Worm (Caenorhabditis elegans) whole organism, L4 larva: Measurements from ENCODE around the gene tpan-1.

Source experiments
- F26F4.8 ChIP-seq: fragments of 200-800 bp; sonication (Bioruptor generic); conservative IDR thresholded peaks from 2 replicates; pipeline ENCODE4 v1.3.6; 2022; ENCODE audit warnings: missing genetic modification characterization, missing compliant biosample characterization
- F37D6.2 ChIP-seq: sonication (generic microtip); optimal IDR thresholded peaks from 2 replicates; lab custom pipeline; 2016; ENCODE audit warnings: mild to moderate bottlenecking, missing genetic modification characterization, missing compliant biosample characterization
- T20F7.1 ChIP-seq: fragments of 200-800 bp; sonication (Bioruptor generic); optimal IDR thresholded peaks from 2 replicates; lab custom pipeline; 2018; ENCODE audit warnings: mild to moderate bottlenecking, missing genetic modification characterization, missing compliant biosample characterization
- T26A8.4 ChIP-seq: fragments of 200-800 bp; sonication (Bioruptor generic); IDR thresholded peaks from 2 replicates; pipeline ENCODE4 v1.3.6; 2022; ENCODE audit warnings: missing genetic modification characterization, missing compliant biosample characterization
- Y105C5A.15 ChIP-seq: fragments of 200-800 bp; sonication (Bioruptor generic); IDR thresholded peaks from 2 replicates; pipeline ENCODE4 v1.3.6; 2022; ENCODE audit warnings: missing genetic modification characterization, missing compliant biosample characterization
- Y75B8A.6 ChIP-seq: fragments of 200-800 bp; sonication (Bioruptor generic); IDR thresholded peaks from 2 replicates; pipeline ENCODE4 v1.3.6; 2022; ENCODE audit warnings: missing genetic modification reagents, missing genetic modification characterization, missing compliant biosample characterization
- aha-1 ChIP-seq: fragments of 150-350 bp; peaks from one replicate; lab custom pipeline; 2014; ENCODE audit warnings: missing biosample characterization, missing genetic modification characterization
- ceh-28 ChIP-seq: fragments of 150-350 bp; optimal IDR thresholded peaks from 2 replicates; lab custom pipeline; 2014; ENCODE audit warnings: missing biosample characterization, missing genetic modification reagents, missing genetic modification characterization
- ceh-62 ChIP-seq: sonication (generic microtip); optimal IDR thresholded peaks from 2 replicates; lab custom pipeline; 2017; ENCODE audit warnings: missing biosample characterization, missing genetic modification characterization
- cey-2 ChIP-seq: sonication (generic microtip); optimal IDR thresholded peaks from 3 replicates; lab custom pipeline; 2017; ENCODE audit warnings: missing genetic modification characterization, mild to moderate bottlenecking, missing compliant biosample characterization, antibody characterized with exemption, borderline replicate concordance; ENCODE audit not compliant: insufficient read depth
- ctbp-1 ChIP-seq: fragments of 200-800 bp; sonication (Bioruptor generic); IDR thresholded peaks from 2 replicates; pipeline ENCODE4 v1.3.6; 2022; ENCODE audit warnings: missing genetic modification reagents, missing genetic modification characterization, missing compliant biosample characterization
- daf-16 ChIP-seq, 3 experiments: sonication (generic microtip); optimal IDR thresholded peaks; 2 replicates each; lab custom pipeline; 2016 to 2017; ENCODE audit warnings: missing genetic modification characterization in 3 of 3, missing genetic modification reagents in 3 of 3, mild to moderate bottlenecking in 2 of 3, missing compliant biosample characterization in 2 of 3, missing biosample characterization in 1 of 3, moderate library complexity in 1 of 3
- daf-19 ChIP-seq: fragments of 200-800 bp; sonication (Bioruptor generic); conservative IDR thresholded peaks from 2 replicates; pipeline ENCODE4 v1.3.6; 2022; ENCODE audit warnings: missing genetic modification characterization, missing compliant biosample characterization
- daf-8 ChIP-seq: fragments of 200-800 bp; sonication (Bioruptor generic); IDR thresholded peaks from 2 replicates; pipeline ENCODE4 v1.3.6; 2022; ENCODE audit warnings: missing genetic modification characterization, missing compliant biosample characterization
- dmd-9 ChIP-seq: fragments of 200-800 bp; sonication (Bioruptor generic); IDR thresholded peaks from 2 replicates; pipeline ENCODE4 v1.3.6; 2022; ENCODE audit warnings: missing genetic modification reagents, missing genetic modification characterization, missing compliant biosample characterization
- egl-43 ChIP-seq: fragments of 200-800 bp; sonication (Bioruptor generic); IDR thresholded peaks from 2 replicates; pipeline ENCODE4 v1.3.6; 2022; ENCODE audit warnings: missing genetic modification reagents, missing genetic modification characterization, missing compliant biosample characterization
- hif-1 ChIP-seq, 2 experiments: sonication (generic microtip); optimal IDR thresholded peaks; 2 replicates each; lab custom pipeline; 2016 to 2017; ENCODE audit warnings: missing compliant biosample characterization in 2 of 2, missing genetic modification characterization in 2 of 2, missing genetic modification reagents in 2 of 2, missing genotype in 2 of 2, mild to moderate bottlenecking in 1 of 2
- hlh-11 ChIP-seq: fragments of 200-800 bp; sonication (Bioruptor generic); optimal IDR thresholded peaks from 2 replicates; lab custom pipeline; 2018; ENCODE audit warnings: mild to moderate bottlenecking, missing genetic modification characterization, missing compliant biosample characterization
- hlh-30 ChIP-seq: sonication (generic microtip); optimal IDR thresholded peaks from 2 replicates; lab custom pipeline; 2017; ENCODE audit warnings: antibody characterized with exemption, mild to moderate bottlenecking, missing genetic modification characterization, missing compliant biosample characterization; ENCODE audit not compliant: insufficient read depth
- jun-1 ChIP-seq: fragments of 150-350 bp; optimal IDR thresholded peaks from 2 replicates; lab custom pipeline; 2014; ENCODE audit warnings: missing biosample characterization, missing genetic modification reagents, missing genetic modification characterization
- lim-7 ChIP-seq: fragments of 200-800 bp; sonication (Bioruptor generic); IDR thresholded peaks from 2 replicates; pipeline ENCODE4 v1.3.6; 2022; ENCODE audit warnings: missing genetic modification characterization, missing compliant biosample characterization
- lir-3 ChIP-seq: sonication (generic microtip); optimal IDR thresholded peaks from 2 replicates; lab custom pipeline; 2016; ENCODE audit warnings: mild to moderate bottlenecking, missing genetic modification characterization, missing compliant biosample characterization
- lsy-2 ChIP-seq, 2 experiments: fragments of 150-350 bp in 1 of 2; sonication (generic microtip) in 1 of 2; optimal IDR thresholded peaks; 2 replicates each; lab custom pipeline; 2014 to 2017; ENCODE audit warnings: missing biosample characterization in 2 of 2, missing genetic modification characterization in 2 of 2
- mdt-29 ChIP-seq: fragments of 200-800 bp; sonication (Bioruptor generic); IDR thresholded peaks from 2 replicates; pipeline ENCODE4 v1.3.6; 2022; ENCODE audit warnings: missing genetic modification reagents, missing genetic modification characterization, missing compliant biosample characterization
- mes-2 ChIP-seq: sonication (generic microtip); optimal IDR thresholded peaks from 2 replicates; lab custom pipeline; 2016; ENCODE audit warnings: missing genotype, mild to moderate bottlenecking, missing genetic modification characterization, missing compliant biosample characterization; ENCODE audit not compliant: poor library complexity, severe bottlenecking
- mxl-3 ChIP-seq: fragments of 200-800 bp; sonication (Bioruptor generic); optimal IDR thresholded peaks from 2 replicates; lab custom pipeline; 2018; ENCODE audit warnings: mild to moderate bottlenecking, missing genetic modification characterization, missing compliant biosample characterization
- nhr-25 ChIP-seq: sonication (generic microtip); optimal IDR thresholded peaks from 2 replicates; lab custom pipeline; 2017; ENCODE audit warnings: missing genetic modification characterization, mild to moderate bottlenecking, missing compliant biosample characterization, antibody characterized with exemption, moderate library complexity, borderline replicate concordance; ENCODE audit not compliant: insufficient read depth
- nhr-28 ChIP-seq: fragments of 150-350 bp; optimal IDR thresholded peaks from 2 replicates; lab custom pipeline; 2014; ENCODE audit warnings: missing biosample characterization, missing genetic modification characterization
- pha-4 ChIP-seq, 2 experiments: fragments of 150-350 bp in 1 of 2; fragments of 200-800 bp in 1 of 2; sonication (Bioruptor generic) in 1 of 2; IDR thresholded peaks in 1 of 2; optimal IDR thresholded peaks in 1 of 2; 2 replicates each; pipeline versions ENCODE4 v1.3.6 to Lab custom; 2014 to 2022; ENCODE audit warnings: missing genetic modification characterization in 2 of 2, missing genetic modification reagents in 2 of 2, missing biosample characterization in 1 of 2, missing compliant biosample characterization in 1 of 2
- php-3 ChIP-seq: fragments of 200-800 bp; sonication (Bioruptor generic); IDR thresholded peaks from 2 replicates; pipeline ENCODE4 v1.3.6; 2022; ENCODE audit warnings: missing genetic modification reagents, missing genetic modification characterization, missing compliant biosample characterization
- pqm-1 ChIP-seq: sonication (generic microtip); optimal IDR thresholded peaks from 2 replicates; lab custom pipeline; 2017; ENCODE audit warnings: missing biosample characterization, missing genetic modification characterization
- rbr-2 ChIP-seq: sonication (generic microtip); optimal IDR thresholded peaks from 2 replicates; lab custom pipeline; 2016; ENCODE audit warnings: missing genotype, missing genetic modification characterization, missing compliant biosample characterization
- snpc-1.2 ChIP-seq: fragments of 200-800 bp; sonication (Bioruptor generic); IDR thresholded peaks from 2 replicates; pipeline ENCODE4 v1.3.6; 2022; ENCODE audit warnings: missing genetic modification reagents, missing genetic modification characterization, missing compliant biosample characterization
- spr-1 ChIP-seq: sonication (generic microtip); optimal IDR thresholded peaks from 2 replicates; lab custom pipeline; 2016; ENCODE audit warnings: mild to moderate bottlenecking, missing genetic modification characterization, missing compliant biosample characterization
- tra-1 ChIP-seq: fragments of 200-800 bp; sonication (Bioruptor generic); IDR thresholded peaks from 2 replicates; pipeline ENCODE4 v1.3.6; 2022; ENCODE audit warnings: missing genetic modification reagents, missing genetic modification characterization, missing compliant biosample characterization
- unc-130 ChIP-seq: sonication (generic microtip); optimal IDR thresholded peaks from 2 replicates; lab custom pipeline; 2016; ENCODE audit warnings: missing genetic modification reagents, missing genetic modification characterization, missing compliant biosample characterization
- unc-62 ChIP-seq, 3 experiments: fragments of 150-350 bp in 1 of 3; sonication (generic microtip); optimal IDR thresholded peaks in 2 of 3; peaks in 1 of 3; 1 replicate in 1 of 3; 2 replicates in 2 of 3; lab custom pipeline; 2014 to 2017; ENCODE audit warnings: missing biosample characterization in 3 of 3, missing genetic modification characterization in 3 of 3, missing genetic modification reagents in 3 of 3, missing genotype in 1 of 3
- vab-7 ChIP-seq: fragments of 200-800 bp; sonication (Bioruptor generic); IDR thresholded peaks from 2 replicates; pipeline ENCODE4 v1.3.6; 2022; ENCODE audit warnings: missing genetic modification reagents, missing genetic modification characterization, missing compliant biosample characterization
- zag-1 ChIP-seq: fragments of 150-350 bp; optimal IDR thresholded peaks from 2 replicates; lab custom pipeline; 2014; ENCODE audit warnings: missing biosample characterization, missing genetic modification characterization
- zip-11 ChIP-seq: fragments of 200-800 bp; sonication (Bioruptor generic); IDR thresholded peaks from 2 replicates; pipeline ENCODE4 v1.3.6; 2022; ENCODE audit warnings: missing genetic modification characterization, missing compliant biosample characterization
- ztf-11 ChIP-seq: fragments of 150-350 bp; optimal IDR thresholded peaks from 2 replicates; lab custom pipeline; 2014; ENCODE audit warnings: missing biosample characterization, missing genetic modification characterization

The tpan-1 gene

DNA sequence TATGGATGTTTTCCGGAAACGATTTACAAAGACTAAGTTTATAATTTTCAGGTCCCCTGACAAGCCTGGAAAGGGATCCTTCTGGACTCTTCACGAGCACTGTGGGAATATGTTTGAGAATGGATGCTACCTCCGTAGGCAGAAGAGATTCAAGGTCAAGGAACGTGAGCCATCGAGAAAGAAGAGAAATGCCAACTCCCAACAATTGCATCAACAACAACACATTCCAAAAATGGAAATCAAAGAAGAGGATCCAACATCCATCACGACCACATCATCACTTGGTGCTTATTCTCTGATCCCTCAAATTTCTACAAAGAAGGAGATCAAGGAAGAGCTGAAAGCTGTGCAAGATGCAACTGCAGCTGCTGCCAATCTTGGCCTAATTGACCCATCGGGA, 31.2 kb upstream of the tpan-1 start:
- TF ChIP-seq aha-1 (peak; percentile 95), spr-1 (tag; lab: Kevin White, UChicago) (no peak), unc-130 (GFP tag; lab: Kevin White, UChicago) (no peak), hif-1 (tag; optimal IDR thresholded peaks at IDR 0.05; lab: Kevin White, UChicago) (no peak), unc-62 (GFP tag; optimal IDR thresholded peaks at IDR 0.05 in 1 of 2; lab: Kevin White, UChicago) (peak in 1 of 2 experiments; percentile 90), unc-62 (tag; optimal IDR thresholded peaks at IDR 0.05; lab: Kevin White, UChicago) (no peak), egl-43 (GFP tag; lab: Robert Waterston, UW) (0 out of 2 replicates have a peak, but pooled peaks have one; percentile 31), T20F7.1 (no peak), pqm-1 (no peak)

ce11 chrV:20761758-20762157, 27.5 kb upstream of the tpan-1 start:
- no peak for TF ChIP-seq hlh-11
- no peak; the same call in 1 of the 2 replicates for TF ChIP-seq pha-4 (GFP tag; IDR thresholded peaks at IDR 0.05; lab: Robert Waterston, UW)
- TF ChIP-seq pha-4 (tag; optimal IDR thresholded peaks at IDR 0.05; lab: Kevin White, UChicago): peak; percentile 99
- no peak for TF ChIP-seq jun-1 (tag; lab: Kevin White, UChicago)
- TF ChIP-seq lsy-2 (tag; optimal IDR thresholded peaks at IDR 0.05; lab: Kevin White, UChicago): no peak
- TF ChIP-seq, all 104 proteins: peak for 1

DNA sequence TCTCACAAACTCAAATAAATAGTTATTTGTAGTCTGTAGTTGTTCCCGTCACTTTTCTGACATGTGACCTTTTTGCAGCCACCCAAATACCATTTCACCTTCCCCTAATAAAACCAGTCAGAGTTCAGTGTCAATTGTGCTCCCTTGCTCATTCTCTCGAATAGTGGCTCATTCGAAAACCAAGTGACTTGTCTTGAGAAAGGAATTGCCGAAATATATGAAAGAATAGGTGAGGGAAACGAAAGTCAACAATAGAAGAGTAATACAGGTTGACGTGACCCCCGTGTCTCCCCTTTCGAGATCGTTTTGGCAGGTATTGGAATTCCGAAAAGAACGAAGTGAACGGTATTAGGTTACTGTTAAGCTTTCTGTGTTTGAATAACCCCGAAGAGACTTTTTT, 26.1 kb upstream of the tpan-1 start:
- no peak for TF ChIP-seq pha-4 (GFP tag; IDR thresholded peaks at IDR 0.05; lab: Robert Waterston, UW)
- peak; percentile 69 for TF ChIP-seq pha-4 (tag; optimal IDR thresholded peaks at IDR 0.05; lab: Kevin White, UChicago)
- TF ChIP-seq F26F4.8 (GFP tag; lab: Robert Waterston, UW): no peak

- TF ChIP-seq ztf-11 (tag; lab: Kevin White, UChicago) (no peak), daf-19 (GFP tag; lab: Robert Waterston, UW) (no peak), nhr-25 (no peak), F37D6.2 (tag; lab: Kevin White, UChicago) (no peak), mdt-29 (GFP tag; lab: Robert Waterston, UW) (no peak)
- TF ChIP-seq, all 104 proteins: peak for 0
These were observed 19.2 kb upstream of the tpan-1 start, which contains the start of gene elp-1 for ce11 chrV:20770061-20770460. Gene elp-1, minus strand, starts transcription at chrV:20770161.

ce11 chrV:20770846-20771245, 18.5 kb upstream of the tpan-1 start:
- TF ChIP-seq F37D6.2 (tag; lab: Kevin White, UChicago) (no peak), php-3 (GFP tag; lab: Robert Waterston, UW) (no peak), Y105C5A.15 (GFP tag; lab: Robert Waterston, UW) (no peak), daf-16 (GFP tag; optimal IDR thresholded peaks at IDR 0.05; lab: Kevin White, UChicago) (no peak), daf-16 (tag; optimal IDR thresholded peaks at IDR 0.05; lab: Kevin White, UChicago) (peak; percentile 70), ceh-28 (tag; lab: Kevin White, UChicago) (no peak), hlh-30 (tag; lab: Kevin White, UChicago) (peak; percentile 13), snpc-1.2 (GFP tag; lab: Robert Waterston, UW) (no peak), zag-1 (no peak), ceh-62 (tag; lab: Kevin White, UChicago) (no peak), mxl-3 (GFP tag; lab: Kevin White, UChicago) (no peak), cey-2 (no peak), daf-8 (no peak), rbr-2 (no peak), lir-3 (tag; lab: Kevin White, UChicago) (no peak), tra-1 (GFP tag; lab: Robert Waterston, UW) (no peak), vab-7 (no peak), lim-7 (GFP tag; lab: Robert Waterston, UW) (no peak), dmd-9 (GFP tag; lab: Robert Waterston, UW) (no peak), unc-130 (GFP tag; lab: Kevin White, UChicago) (no peak), daf-19 (GFP tag; lab: Robert Waterston, UW) (no peak), zip-11 (GFP tag; lab: Robert Waterston, UW) (no peak), Y75B8A.6 (GFP tag; lab: Robert Waterston, UW) (no peak), nhr-28 (peak; percentile 67), mdt-29 (GFP tag; lab: Robert Waterston, UW) (no peak), mes-2 (tag; lab: Kevin White, UChicago) (no peak), ctbp-1 (no peak), T26A8.4 (no peak)
